Fruit fly (Drosophila melanogaster): ENCODE results near the gene tub.

DNA sequence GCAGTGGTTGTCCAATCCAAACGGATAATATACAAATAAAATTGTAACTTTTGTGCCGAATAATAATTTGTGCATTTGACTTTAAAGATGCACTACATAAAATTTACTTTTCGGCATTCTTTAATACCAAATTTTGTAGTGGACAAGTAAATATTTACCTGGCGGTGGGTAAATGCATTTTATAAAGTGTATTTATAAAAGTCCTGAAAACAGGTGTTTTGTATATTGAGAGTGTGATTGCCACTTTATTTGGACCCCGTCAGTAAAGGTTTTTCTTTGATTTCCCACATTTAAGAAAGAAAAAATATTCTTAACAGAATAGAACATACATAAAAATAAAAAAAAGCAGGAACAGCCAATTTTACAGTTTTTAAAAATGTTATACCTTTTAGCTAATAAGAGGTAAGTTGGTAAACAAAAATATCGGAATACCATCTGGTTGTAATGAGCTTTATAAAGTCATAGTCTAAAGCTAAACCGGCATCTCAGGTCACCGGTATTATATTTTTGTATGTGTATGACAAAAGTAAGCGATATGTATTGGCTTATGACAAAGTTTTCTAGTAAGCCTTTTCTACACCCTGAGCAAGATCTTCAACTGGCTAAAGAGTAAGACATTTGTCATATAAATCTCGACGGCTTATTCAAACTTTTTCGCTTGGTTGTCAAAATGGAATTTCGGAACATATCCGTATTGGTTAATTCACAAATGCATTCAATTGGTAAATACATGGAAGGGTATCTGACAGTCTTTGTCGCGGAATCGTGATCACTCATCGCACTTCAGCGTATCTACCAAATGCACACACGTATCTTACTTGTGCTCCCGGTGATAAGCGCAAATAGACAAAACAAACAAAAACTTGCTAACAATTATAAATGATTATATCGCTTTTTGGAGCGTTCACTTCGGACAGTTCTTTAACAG is 7.4 kb downstream of the tub start:
- no peak for TF ChIP-seq ttk (optimal IDR thresholded peaks at IDR 0.05)
- TF ChIP-seq psq (optimal IDR thresholded peaks at IDR 0.05), result no peak
- TF ChIP-seq h (optimal IDR thresholded peaks at IDR 0.05), result no peak
- TF ChIP-seq Sin3A (optimal IDR thresholded peaks at IDR 0.05), result no peak
- TF ChIP-seq insv (optimal IDR thresholded peaks at IDR 0.05), result no peak

Data from Kc167 (cell line).